Worm (Caenorhabditis elegans): ENCODE data around the gene F35H10.10.

F35H10.10 gene

DNA sequence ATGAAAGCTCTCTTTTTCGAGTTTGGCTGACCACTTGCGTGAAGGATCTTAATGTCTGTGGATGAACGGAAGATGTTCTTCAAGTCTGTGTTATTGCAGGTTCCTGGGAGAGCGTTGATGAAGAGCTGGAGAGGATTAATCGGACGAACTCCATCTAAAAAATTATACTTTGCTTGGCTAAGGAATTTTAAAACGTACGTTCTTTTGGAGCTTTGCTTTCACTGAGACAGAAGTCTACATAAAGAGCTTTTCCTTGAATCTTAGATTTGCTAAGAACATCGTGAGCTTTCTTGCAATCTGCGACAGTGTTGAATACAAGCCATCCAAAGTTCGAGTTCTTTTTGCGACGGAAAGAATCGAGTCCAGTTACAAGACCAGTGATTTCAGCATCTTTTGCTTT is 25.5 kb downstream of the F35H10.10 start:
- no peak for TF ChIP-seq C17E4.6 (GFP tag; IDR thresholded peaks at IDR 0.05)
- TF ChIP-seq lin-26 (GFP tag; IDR thresholded peaks at IDR 0.05): 0 out of 2 replicates have a peak, but pooled peaks have one; percentile 52

ce11 chrIV:8286352-8286751 is 26.4 kb downstream of the F35H10.10 start, which contains the start of gene K07H8.9:
K07H8.9 (minus strand) TSS chrIV:8286476.
- TF ChIP-seq dox-1 (GFP tag; IDR thresholded peaks at IDR 0.05) (no peak), K11D2.4 (GFP tag; IDR thresholded peaks at IDR 0.05) (no peak), aptf-3 (GFP tag; IDR thresholded peaks at IDR 0.05) (no peak), attf-6 (GFP tag; IDR thresholded peaks at IDR 0.05) (0 out of 2 replicates have a peak, but pooled peaks have one; percentile 16), F57A8.1 (GFP tag; optimal IDR thresholded peaks at IDR 0.05) (no peak), pha-4 (tag; optimal IDR thresholded peaks at IDR 0.05) (no peak), F33H1.4 (GFP tag; IDR thresholded peaks at IDR 0.05) (no peak), hlh-12 (tag; optimal IDR thresholded peaks at IDR 0.05) (no peak), xnd-1 (tag; optimal IDR thresholded peaks at IDR 0.05) (peak; percentile 15), him-1 (tag; optimal IDR thresholded peaks at IDR 0.05) (peak; percentile 31), pbrm-1 (GFP tag; IDR thresholded peaks at IDR 0.05) (no peak; the same call in 1 of the 2 replicates), nhr-179 (tag; optimal IDR thresholded peaks at IDR 0.05) (no peak), ceh-40 (GFP tag; IDR thresholded peaks at IDR 0.05) (0 out of 2 replicates have a peak, but pooled peaks have one; percentile 20), Y53G8AR.9 (GFP tag; conservative IDR thresholded peaks at IDR 0.05) (no peak), ceh-79 (tag; optimal IDR thresholded peaks at IDR 0.05) (no peak), egrh-3 (GFP tag; IDR thresholded peaks at IDR 0.05) (no peak), cebp-1 (GFP tag; IDR thresholded peaks at IDR 0.05) (no peak), cebp-1 (tag; optimal IDR thresholded peaks at IDR 0.05) (no peak), ets-4 (GFP tag; optimal IDR thresholded peaks at IDR 0.05) (no peak), Y79H2A.3 (GFP tag; conservative IDR thresholded peaks at IDR 0.05) (0 out of 2 replicates have a peak, but pooled peaks have one; percentile 8), nhr-80 (tag; optimal IDR thresholded peaks at IDR 0.05) (no peak), rec-8 (tag; optimal IDR thresholded peaks at IDR 0.05) (peak in 1 of 2 experiments; percentile 26), hrde-1 (tag; optimal IDR thresholded peaks at IDR 0.05; ENCODE audit: borderline replicate concordance) (peak; percentile 91), F39B2.1 (GFP tag; IDR thresholded peaks at IDR 0.05) (no peak), ccch-3 (GFP tag; optimal IDR thresholded peaks at IDR 0.05) (no peak), snpc-1.3 (tag; optimal IDR thresholded peaks at IDR 0.05; ENCODE audit: insufficient read depth) (no peak), nfya-1 (tag; optimal IDR thresholded peaks at IDR 0.05; ENCODE audit: borderline replicate concordance, insufficient read depth) (no peak), hmg-20 (GFP tag; IDR thresholded peaks at IDR 0.05) (no peak), Y56A3A.18 (GFP tag; IDR thresholded peaks at IDR 0.05) (no peak), lin-35 (GFP tag; optimal IDR thresholded peaks at IDR 0.05) (no peak), B0336.3 (GFP tag; IDR thresholded peaks at IDR 0.05) (peak; percentile 33; the same call in 1 of the 2 replicates), tlf-1 (GFP tag; optimal IDR thresholded peaks at IDR 0.05) (peak; percentile 40), die-1 (tag; optimal IDR thresholded peaks at IDR 0.05) (no peak), F49E8.2 (tag; optimal IDR thresholded peaks at IDR 0.05; ENCODE audit: insufficient read depth) (peak; percentile 82), tbx-9 (tag; optimal IDR thresholded peaks at IDR 0.05; ENCODE audit: borderline replicate concordance) (no peak), chd-7 (tag; optimal IDR thresholded peaks at IDR 0.05) (no peak), gei-17 (GFP tag; optimal IDR thresholded peaks at IDR 0.05) (no peak), D2030.7 (GFP tag; IDR thresholded peaks at IDR 0.05) (no peak), bed-1 (GFP tag; IDR thresholded peaks at IDR 0.05) (no peak), sea-2 (GFP tag; IDR thresholded peaks at IDR 0.05) (no peak), hsf-1 (GFP tag; IDR thresholded peaks at IDR 0.05) (peak; percentile 57; the same call in 1 of the 2 replicates), lsy-27 (tag; optimal IDR thresholded peaks at IDR 0.05; ENCODE audit: borderline replicate concordance, insufficient read depth) (no peak), mxl-1 (tag; optimal IDR thresholded peaks at IDR 0.05) (no peak), K12H6.12 (tag; optimal IDR thresholded peaks at IDR 0.05) (no peak)

All from whole organism, young adult.